Worm (Caenorhabditis elegans) whole organism, young adult: ENCODE results near the gene C15H9.3.

Experiments used
- C06A6.2 ChIP-seq: fragments of 200-800 bp; sonication (Bioruptor generic); conservative IDR thresholded peaks from 2 replicates; pipeline ENCODE4 v1.3.6; 2022; ENCODE audit warnings: missing genetic modification characterization, missing compliant biosample characterization
- D2030.7 ChIP-seq: fragments of 200-800 bp; sonication (Bioruptor generic); IDR thresholded peaks from 2 replicates; pipeline ENCODE4 v1.3.6; 2022; ENCODE audit warnings: missing genetic modification reagents, missing genetic modification characterization, missing compliant biosample characterization
- F10E7.11 ChIP-seq: sonication (generic microtip); optimal IDR thresholded peaks from 2 replicates; lab custom pipeline; 2017; ENCODE audit warnings: mild to moderate bottlenecking, missing genetic modification characterization, moderate library complexity, missing compliant biosample characterization
- F23B12.7 ChIP-seq: sonication (generic microtip); optimal IDR thresholded peaks from 2 replicates; lab custom pipeline; 2017; ENCODE audit warnings: missing genetic modification characterization, mild to moderate bottlenecking, missing compliant biosample characterization, antibody characterized with exemption, moderate library complexity; ENCODE audit not compliant: insufficient read depth
- F55B11.4 ChIP-seq: sonication (generic microtip); optimal IDR thresholded peaks from 2 replicates; lab custom pipeline; 2016; ENCODE audit warnings: missing compliant biosample characterization, missing genetic modification characterization, borderline replicate concordance; ENCODE audit not compliant: insufficient read depth
- K12H6.12 ChIP-seq: fragments of 200-800 bp; sonication (Bioruptor generic); optimal IDR thresholded peaks from 2 replicates; lab custom pipeline; 2018; ENCODE audit warnings: mild to moderate bottlenecking, missing genetic modification characterization, missing compliant biosample characterization
- T26A5.8 ChIP-seq: sonication (generic microtip); optimal IDR thresholded peaks from 2 replicates; lab custom pipeline; 2016; ENCODE audit warnings: missing genetic modification characterization, missing compliant biosample characterization
- Y53G8AR.9 ChIP-seq: fragments of 200-800 bp; sonication (Bioruptor generic); conservative IDR thresholded peaks from 2 replicates; pipeline ENCODE4 v1.3.6; 2022; ENCODE audit warnings: missing genetic modification reagents, missing genetic modification characterization, missing compliant biosample characterization
- Y56A3A.18 ChIP-seq: fragments of 200-800 bp; sonication (Bioruptor generic); IDR thresholded peaks from 2 replicates; pipeline ENCODE4 v1.3.6; 2022; ENCODE audit warnings: missing genetic modification reagents, missing genetic modification characterization, missing compliant biosample characterization
- Y95B8A.8 ChIP-seq: fragments of 200-800 bp; sonication (Bioruptor generic); IDR thresholded peaks from 2 replicates; pipeline ENCODE4 v1.3.6; 2022; ENCODE audit warnings: missing genetic modification reagents, missing genetic modification characterization, missing compliant biosample characterization
- aptf-2 ChIP-seq: fragments of 200-800 bp; sonication (Bioruptor generic); conservative IDR thresholded peaks from 2 replicates; pipeline ENCODE4 v1.3.6; 2022; ENCODE audit warnings: missing genetic modification reagents, missing genetic modification characterization, missing compliant biosample characterization
- attf-5 ChIP-seq: fragments of 200-800 bp; sonication (Bioruptor generic); optimal IDR thresholded peaks from 2 replicates; lab custom pipeline; 2018; ENCODE audit warnings: mild to moderate bottlenecking, missing genetic modification characterization, missing compliant biosample characterization
- attf-6 ChIP-seq: fragments of 200-800 bp; sonication (Bioruptor generic); IDR thresholded peaks from 2 replicates; pipeline ENCODE4 v1.3.6; 2022; ENCODE audit warnings: missing genetic modification reagents, missing genetic modification characterization, missing compliant biosample characterization
- cebp-2 ChIP-seq: fragments of 200-800 bp; sonication (Bioruptor generic); IDR thresholded peaks from 2 replicates; pipeline ENCODE4 v1.3.6; 2022; ENCODE audit warnings: missing genetic modification characterization, missing compliant biosample characterization
- ceh-40 ChIP-seq: fragments of 200-800 bp; sonication (Bioruptor generic); IDR thresholded peaks from 2 replicates; pipeline ENCODE4 v1.3.6; 2022; ENCODE audit warnings: missing genetic modification characterization, missing compliant biosample characterization
- ceh-58 ChIP-seq: fragments of 200-800 bp; sonication (Bioruptor generic); IDR thresholded peaks from 2 replicates; pipeline ENCODE4 v1.3.6; 2022; ENCODE audit warnings: missing genetic modification characterization, missing compliant biosample characterization
- ceh-79 ChIP-seq: sonication (generic microtip); optimal IDR thresholded peaks from 2 replicates; lab custom pipeline; 2017; ENCODE audit warnings: mild to moderate bottlenecking, missing genetic modification characterization, missing compliant biosample characterization
- dox-1 ChIP-seq: fragments of 200-800 bp; sonication (Bioruptor generic); IDR thresholded peaks from 2 replicates; pipeline ENCODE4 v1.3.6; 2022; ENCODE audit warnings: missing genetic modification reagents, missing genetic modification characterization, missing compliant biosample characterization
- dpl-1 ChIP-seq: fragments of 150-350 bp; optimal IDR thresholded peaks from 2 replicates; lab custom pipeline; 2014; ENCODE audit warnings: missing biosample characterization, missing genetic modification reagents, missing genetic modification characterization
- egrh-3 ChIP-seq: fragments of 200-800 bp; sonication (Bioruptor generic); IDR thresholded peaks from 2 replicates; pipeline ENCODE4 v1.3.6; 2022; ENCODE audit warnings: missing genetic modification reagents, missing genetic modification characterization, missing compliant biosample characterization
- ets-4 ChIP-seq: fragments of 200-800 bp; sonication (Bioruptor generic); optimal IDR thresholded peaks from 2 replicates; lab custom pipeline; 2018; ENCODE audit warnings: mild to moderate bottlenecking, missing genetic modification characterization, missing compliant biosample characterization
- him-1 ChIP-seq: sonication (generic microtip); optimal IDR thresholded peaks from 2 replicates; lab custom pipeline; 2016; ENCODE audit warnings: missing genotype, missing genetic modification reagents, missing genetic modification characterization, missing compliant biosample characterization
- hmg-20 ChIP-seq: fragments of 200-800 bp; sonication (Bioruptor generic); IDR thresholded peaks from 2 replicates; pipeline ENCODE4 v1.3.6; 2022; ENCODE audit warnings: missing genetic modification reagents, missing genetic modification characterization, missing compliant biosample characterization
- hrde-1 ChIP-seq: sonication (generic microtip); optimal IDR thresholded peaks from 2 replicates; lab custom pipeline; 2016; ENCODE audit warnings: missing genetic modification characterization, mild to moderate bottlenecking, missing compliant biosample characterization, moderate library complexity, missing genotype, missing genetic modification reagents, borderline replicate concordance
- let-526 ChIP-seq: fragments of 200-800 bp; sonication (Bioruptor generic); IDR thresholded peaks from 2 replicates; pipeline ENCODE4 v1.3.6; 2022; ENCODE audit warnings: missing genetic modification reagents, missing genetic modification characterization, missing compliant biosample characterization
- let-607 ChIP-seq, 2 experiments: fragments of 200-800 bp in 1 of 2; sonication (Bioruptor generic) in 1 of 2; sonication (generic microtip) in 1 of 2; optimal IDR thresholded peaks; 2 replicates each; lab custom pipeline; 2016 to 2018; ENCODE audit warnings: mild to moderate bottlenecking in 2 of 2, missing compliant biosample characterization in 2 of 2, missing genetic modification characterization in 2 of 2, moderate library complexity in 2 of 2, missing genotype in 1 of 2
- lin-26 ChIP-seq: fragments of 200-800 bp; sonication (Bioruptor generic); IDR thresholded peaks from 2 replicates; pipeline ENCODE4 v1.3.6; 2022; ENCODE audit warnings: missing genetic modification reagents, missing genetic modification characterization, missing compliant biosample characterization
- lin-40 ChIP-seq: sonication (generic microtip); optimal IDR thresholded peaks from 2 replicates; lab custom pipeline; 2016; ENCODE audit warnings: missing genetic modification characterization, mild to moderate bottlenecking, missing compliant biosample characterization, missing genotype, missing genetic modification reagents
- lin-54 ChIP-seq: fragments of 200-800 bp; sonication (Bioruptor generic); optimal IDR thresholded peaks from 2 replicates; lab custom pipeline; 2018; ENCODE audit warnings: mild to moderate bottlenecking, missing genetic modification characterization, missing compliant biosample characterization
- lsy-27 ChIP-seq: sonication (generic microtip); optimal IDR thresholded peaks from 2 replicates; lab custom pipeline; 2017; ENCODE audit warnings: missing genetic modification characterization, mild to moderate bottlenecking, missing compliant biosample characterization, antibody characterized with exemption, missing genotype, borderline replicate concordance; ENCODE audit not compliant: insufficient read depth
- madf-10 ChIP-seq: sonication (generic microtip); optimal IDR thresholded peaks from 2 replicates; lab custom pipeline; 2016; ENCODE audit warnings: mild to moderate bottlenecking, missing genetic modification characterization, missing compliant biosample characterization
- madf-6 ChIP-seq: fragments of 200-800 bp; sonication (Bioruptor generic); IDR thresholded peaks from 2 replicates; pipeline ENCODE4 v1.3.6; 2022; ENCODE audit warnings: missing genetic modification reagents, missing genetic modification characterization, missing compliant biosample characterization
- nfya-1 ChIP-seq: sonication (generic microtip); optimal IDR thresholded peaks from 2 replicates; lab custom pipeline; 2017; ENCODE audit warnings: antibody characterized with exemption, missing compliant biosample characterization, missing genetic modification characterization, borderline replicate concordance; ENCODE audit not compliant: insufficient read depth
- nhr-120 ChIP-seq: fragments of 200-800 bp; sonication (Bioruptor generic); IDR thresholded peaks from 2 replicates; pipeline ENCODE4 v1.3.6; 2022; ENCODE audit warnings: missing genetic modification characterization, missing compliant biosample characterization
- rec-8 ChIP-seq, 2 experiments: sonication (generic microtip); optimal IDR thresholded peaks; 2 replicates each; lab custom pipeline; 2016; ENCODE audit warnings: mild to moderate bottlenecking in 2 of 2, missing genetic modification characterization in 2 of 2, missing genetic modification reagents in 2 of 2, missing genotype in 2 of 2, missing biosample characterization in 1 of 2, missing compliant biosample characterization in 1 of 2, moderate library complexity in 1 of 2
- sea-2 ChIP-seq: fragments of 200-800 bp; sonication (Bioruptor generic); IDR thresholded peaks from 2 replicates; pipeline ENCODE4 v1.3.6; 2022; ENCODE audit warnings: missing genetic modification characterization, missing compliant biosample characterization
- snpc-3.4 ChIP-seq: sonication (generic microtip); optimal IDR thresholded peaks from 2 replicates; lab custom pipeline; 2017; ENCODE audit warnings: missing genetic modification characterization, mild to moderate bottlenecking, missing compliant biosample characterization, antibody characterized with exemption, moderate library complexity, missing genotype, missing genetic modification reagents
- somi-1 ChIP-seq: fragments of 200-800 bp; sonication (Bioruptor generic); optimal IDR thresholded peaks from 2 replicates; lab custom pipeline; 2018; ENCODE audit warnings: mild to moderate bottlenecking, missing genetic modification characterization, missing compliant biosample characterization
- tbx-9 ChIP-seq: sonication (generic microtip); optimal IDR thresholded peaks from 2 replicates; lab custom pipeline; 2016; ENCODE audit warnings: borderline replicate concordance, missing genetic modification characterization, inconsistent platforms, missing compliant biosample characterization
- zim-3 ChIP-seq: sonication (generic microtip); optimal IDR thresholded peaks from 2 replicates; lab custom pipeline; 2017; ENCODE audit warnings: mild to moderate bottlenecking, missing genetic modification characterization, moderate library complexity, missing compliant biosample characterization
- ztf-18 ChIP-seq: sonication (generic microtip); optimal IDR thresholded peaks from 2 replicates; lab custom pipeline; 2016; ENCODE audit warnings: missing genotype, mild to moderate bottlenecking, missing genetic modification characterization, missing compliant biosample characterization
- ztf-22 ChIP-seq: fragments of 200-800 bp; sonication (Bioruptor generic); optimal IDR thresholded peaks from 2 replicates; lab custom pipeline; 2018; ENCODE audit warnings: mild to moderate bottlenecking, missing genetic modification characterization, moderate library complexity, missing compliant biosample characterization
- ztf-25 ChIP-seq: fragments of 200-800 bp; sonication (Bioruptor generic); IDR thresholded peaks from 2 replicates; pipeline ENCODE4 v1.3.6; 2022; ENCODE audit warnings: missing genetic modification reagents, missing genetic modification characterization, missing compliant biosample characterization
- ztf-6 ChIP-seq: fragments of 200-800 bp; sonication (Bioruptor generic); IDR thresholded peaks from 2 replicates; pipeline ENCODE4 v1.3.6; 2022; ENCODE audit warnings: missing genetic modification reagents, missing genetic modification characterization, missing compliant biosample characterization

C15H9.3 gene

DNA sequence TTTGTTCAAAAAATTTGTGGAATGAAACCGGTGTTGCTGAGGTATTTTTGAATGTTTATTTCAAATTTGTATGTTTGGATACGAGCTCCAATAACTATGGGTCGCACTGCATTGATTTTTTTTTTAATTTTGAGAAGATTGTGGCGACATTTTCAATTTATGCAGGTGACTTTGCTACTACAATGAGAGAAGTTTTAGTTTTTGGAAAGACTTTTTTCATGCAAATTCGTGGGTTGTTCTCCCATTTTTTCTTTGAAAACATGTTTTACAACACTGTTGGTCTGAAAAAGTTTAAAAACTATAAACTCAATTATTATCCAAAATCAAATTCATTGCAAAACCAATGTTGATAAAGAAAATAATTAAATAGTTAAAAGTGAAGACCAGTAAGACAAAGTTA is 26.9 kb upstream of the C15H9.3 start (continued):
- 0 out of 2 replicates have a peak, but pooled peaks have one; percentile 39 for TF ChIP-seq Y53G8AR.9
- TF ChIP-seq madf-10 (tag; lab: Kevin White, UChicago), result peak; percentile 61
- TF ChIP-seq ets-4 (GFP tag; lab: Kevin White, UChicago), result no peak
- TF ChIP-seq let-607 (tag; optimal IDR thresholded peaks at IDR 0.05; lab: Kevin White, UChicago), result peak; percentile 7 to 42
- no peak for TF ChIP-seq lin-40 (tag; lab: Kevin White, UChicago)
- no peak for TF ChIP-seq zim-3 (tag; lab: Kevin White, UChicago)
- no peak for TF ChIP-seq hrde-1 (tag; lab: Kevin White, UChicago)
- TF ChIP-seq ceh-58 (GFP tag; lab: Robert Waterston, UW), result no peak
- no peak for TF ChIP-seq dpl-1 (GFP tag; lab: Kevin White, UChicago)
- TF ChIP-seq F55B11.4, result no peak
- peak; percentile 18; the same call in 1 of the 2 replicates for TF ChIP-seq Y56A3A.18 (GFP tag; lab: Robert Waterston, UW)
- no peak for TF ChIP-seq F10E7.11 (tag; lab: Kevin White, UChicago)
- no peak for TF ChIP-seq hmg-20
- TF ChIP-seq lin-54 (GFP tag; lab: Kevin White, UChicago), result no peak
- TF ChIP-seq attf-5 (GFP tag; lab: Kevin White, UChicago), result no peak
- TF ChIP-seq ztf-18 (tag; lab: Kevin White, UChicago), result no peak
- no peak for TF ChIP-seq lin-26 (GFP tag; lab: Robert Waterston, UW)
- no peak for TF ChIP-seq nfya-1 (tag; lab: Kevin White, UChicago)
- no peak for TF ChIP-seq him-1 (tag; lab: Kevin White, UChicago)
- TF ChIP-seq lsy-27 (tag; lab: Kevin White, UChicago), result no peak
- no peak for TF ChIP-seq ztf-6 (GFP tag; lab: Robert Waterston, UW)
- no peak for TF ChIP-seq ztf-25 (GFP tag; lab: Robert Waterston, UW)
- TF ChIP-seq F23B12.7 (tag; lab: Kevin White, UChicago), result no peak
- no peak for TF ChIP-seq sea-2 (GFP tag; lab: Robert Waterston, UW)
- no peak for TF ChIP-seq rec-8 (tag; optimal IDR thresholded peaks at IDR 0.05; lab: Kevin White, UChicago)
- no peak for TF ChIP-seq cebp-2 (GFP tag; lab: Robert Waterston, UW)
- TF ChIP-seq K12H6.12 (tag; lab: Kevin White, UChicago), result no peak
- TF ChIP-seq madf-6 (GFP tag; lab: Robert Waterston, UW), result no peak
- TF ChIP-seq ztf-22 (GFP tag; lab: Kevin White, UChicago), result no peak
- no peak for TF ChIP-seq somi-1 (GFP tag; lab: Kevin White, UChicago)
- no peak for TF ChIP-seq ceh-40 (GFP tag; lab: Robert Waterston, UW)
- TF ChIP-seq egrh-3 (GFP tag; lab: Robert Waterston, UW), result no peak
- TF ChIP-seq aptf-2 (GFP tag; lab: Robert Waterston, UW), result no peak
- TF ChIP-seq Y95B8A.8 (GFP tag; lab: Robert Waterston, UW), result no peak
- no peak for TF ChIP-seq tbx-9 (tag; lab: Kevin White, UChicago)
- TF ChIP-seq C06A6.2 (GFP tag; lab: Robert Waterston, UW), result no peak
- TF ChIP-seq D2030.7 (GFP tag; lab: Robert Waterston, UW), result no peak
- TF ChIP-seq nhr-120 (GFP tag; lab: Robert Waterston, UW), result no peak
- no peak for TF ChIP-seq snpc-3.4 (tag; lab: Kevin White, UChicago)
- no peak for TF ChIP-seq ceh-79 (tag; lab: Kevin White, UChicago)
- no peak for TF ChIP-seq attf-6 (GFP tag; lab: Robert Waterston, UW)
- no peak for TF ChIP-seq let-526 (GFP tag; lab: Robert Waterston, UW)
- no peak for TF ChIP-seq T26A5.8 (tag; lab: Kevin White, UChicago)
- TF ChIP-seq dox-1 (GFP tag; lab: Robert Waterston, UW), result no peak
